Fruit fly (Drosophila melanogaster): ENCODE data around the gene emb.
A peak's percentile ranks its signal among the peaks of the same experiment; 100 is the strongest.

Gene emb

DNA sequence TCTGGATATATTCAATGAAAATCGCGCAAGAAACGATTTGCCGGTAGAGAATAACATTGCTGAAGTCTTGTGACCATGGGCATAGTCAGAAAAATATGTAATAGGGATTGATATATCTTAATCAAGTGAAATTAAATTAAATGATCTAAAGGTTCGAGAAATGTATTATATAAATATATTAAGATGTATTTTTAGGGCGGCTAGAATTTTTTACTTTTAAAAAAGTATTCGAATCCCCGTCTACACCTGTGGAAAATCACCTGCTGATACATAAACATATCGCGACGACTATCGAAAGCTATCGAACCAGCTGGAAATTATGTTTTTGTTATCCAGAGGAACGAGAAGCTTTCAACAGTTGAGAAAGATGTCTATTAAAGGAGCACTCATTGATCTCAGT, 26.7 kb upstream of the emb start, which contains the start of the genes CG13390 and CG17294 (continued):
- TF ChIP-seq cwo (GFP tag; optimal IDR thresholded peaks at IDR 0.05), result peak; percentile 99
- peak; percentile 100 for TF ChIP-seq wdn (GFP tag; IDR thresholded peaks at IDR 0.05)
- TF ChIP-seq CG1233 (GFP tag; optimal IDR thresholded peaks at IDR 0.05), result peak; percentile 99
- TF ChIP-seq tx (GFP tag; optimal IDR thresholded peaks at IDR 0.05), result peak; percentile 89
- peak; percentile 100 for TF ChIP-seq Xrp1 (GFP tag; IDR thresholded peaks at IDR 0.05)
- peak; percentile 99 for TF ChIP-seq CG32767 (GFP tag; IDR thresholded peaks at IDR 0.05)
- peak; percentile 99 for TF ChIP-seq lmd (GFP tag; IDR thresholded peaks at IDR 0.05)
- peak; percentile 99 for TF ChIP-seq bowl (GFP tag; IDR thresholded peaks at IDR 0.05)
- TF ChIP-seq CG13424 (tag; optimal IDR thresholded peaks at IDR 0.05), result peak; percentile 100
- peak; percentile 99 for TF ChIP-seq tin (GFP tag; optimal IDR thresholded peaks at IDR 0.05)
- TF ChIP-seq CG8478 (optimal IDR thresholded peaks at IDR 0.05), result no peak
- peak; percentile 99 for TF ChIP-seq CG12104 (GFP tag; optimal IDR thresholded peaks at IDR 0.05)
- peak; percentile 99 for TF ChIP-seq CG17385 (GFP tag; optimal IDR thresholded peaks at IDR 0.05)
- peak; percentile 99 for TF ChIP-seq B-H1 (GFP tag; IDR thresholded peaks at IDR 0.05)
- TF ChIP-seq stc (GFP tag; IDR thresholded peaks at IDR 0.05), result peak; percentile 100
- TF ChIP-seq nerfin-1 (tag; optimal IDR thresholded peaks at IDR 0.05), result peak; percentile 99
- peak; percentile 99 for TF ChIP-seq CG30403 (GFP tag; optimal IDR thresholded peaks at IDR 0.05)
- TF ChIP-seq CG7987 (GFP tag; optimal IDR thresholded peaks at IDR 0.05), result peak; percentile 98
- TF ChIP-seq BtbVII (GFP tag; optimal IDR thresholded peaks at IDR 0.05), result peak; percentile 100
- TF ChIP-seq emc (GFP tag; optimal IDR thresholded peaks at IDR 0.05), result peak; percentile 91
- TF ChIP-seq Six4 (GFP tag; optimal IDR thresholded peaks at IDR 0.05), result peak; percentile 99
- peak; percentile 31; the same call in 1 of the 3 replicates for TF ChIP-seq Opbp (GFP tag; IDR thresholded peaks at IDR 0.05; ENCODE audit: partially characterized antibody)
- TF ChIP-seq pho (GFP tag; optimal IDR thresholded peaks at IDR 0.05), result peak; percentile 95
- TF ChIP-seq CG18011 (GFP tag; optimal IDR thresholded peaks at IDR 0.05), result peak; percentile 92
- peak; percentile 55 for TF ChIP-seq CG9876 (GFP tag; optimal IDR thresholded peaks at IDR 0.05)
- peak; percentile 99 for TF ChIP-seq ara (GFP tag; IDR thresholded peaks at IDR 0.05)
- peak; percentile 100 for TF ChIP-seq Atf6 (GFP tag; IDR thresholded peaks at IDR 0.05)
- peak; percentile 99 for TF ChIP-seq H2.0 (GFP tag; IDR thresholded peaks at IDR 0.05)
- peak; percentile 91 for TF ChIP-seq CG7786 (GFP tag; optimal IDR thresholded peaks at IDR 0.05)
- peak; percentile 99 for TF ChIP-seq CG17568 (GFP tag; optimal IDR thresholded peaks at IDR 0.05)
- peak; percentile 99 for TF ChIP-seq CG10959 (GFP tag; IDR thresholded peaks at IDR 0.05)
- peak; percentile 99 for TF ChIP-seq CG10979 (tag; optimal IDR thresholded peaks at IDR 0.05)
- TF ChIP-seq fd102C (GFP tag; optimal IDR thresholded peaks at IDR 0.05), result peak; percentile 89
- TF ChIP-seq CG7963 (GFP tag; IDR thresholded peaks at IDR 0.05; ENCODE audit: partially characterized antibody), result peak; percentile 58
- TF ChIP-seq Optix (GFP tag; IDR thresholded peaks at IDR 0.05), result peak; percentile 96
- TF ChIP-seq gcm2 (GFP tag; optimal IDR thresholded peaks at IDR 0.05), result peak; percentile 92
- TF ChIP-seq fd3F (GFP tag; optimal IDR thresholded peaks at IDR 0.05), result peak; percentile 100
- TF ChIP-seq CG6175 (GFP tag; IDR thresholded peaks at IDR 0.05), result peak; percentile 99
- peak; percentile 100 for TF ChIP-seq CoRest (tag; optimal IDR thresholded peaks at IDR 0.05)
- peak; percentile 99 for TF ChIP-seq CG31224 (GFP tag; IDR thresholded peaks at IDR 0.05)
- no peak for TF ChIP-seq br (optimal IDR thresholded peaks at IDR 0.05)
- TF ChIP-seq Hr78 (GFP tag; optimal IDR thresholded peaks at IDR 0.05), result peak in 1 of 2 experiments; percentile 97
- peak; percentile 76 for TF ChIP-seq HLH4C (GFP tag; IDR thresholded peaks at IDR 0.05; ENCODE audit: partially characterized antibody)
- peak; percentile 99 for TF ChIP-seq danr (GFP tag; IDR thresholded peaks at IDR 0.05)
- TF ChIP-seq so (GFP tag; IDR thresholded peaks at IDR 0.05), result peak; percentile 100
- peak; percentile 79 for TF ChIP-seq Scr (GFP tag; IDR thresholded peaks at IDR 0.05; ENCODE audit: partially characterized antibody)
- peak in 1 of 2 experiments; percentile 100 for TF ChIP-seq Eip74EF (GFP tag; optimal IDR thresholded peaks at IDR 0.05)
- TF ChIP-seq HLHmδ (GFP tag; optimal IDR thresholded peaks at IDR 0.05), result no peak
- TF ChIP-seq CG17829 (tag; optimal IDR thresholded peaks at IDR 0.05), result peak; percentile 100
- TF ChIP-seq gfzf (GFP tag; optimal IDR thresholded peaks at IDR 0.05), result no peak
- peak; percentile 99 for TF ChIP-seq salm (tag; optimal IDR thresholded peaks at IDR 0.05)
